Worm (Caenorhabditis elegans): ENCODE measurements around the gene agt-1.

The agt-1 gene

DNA sequence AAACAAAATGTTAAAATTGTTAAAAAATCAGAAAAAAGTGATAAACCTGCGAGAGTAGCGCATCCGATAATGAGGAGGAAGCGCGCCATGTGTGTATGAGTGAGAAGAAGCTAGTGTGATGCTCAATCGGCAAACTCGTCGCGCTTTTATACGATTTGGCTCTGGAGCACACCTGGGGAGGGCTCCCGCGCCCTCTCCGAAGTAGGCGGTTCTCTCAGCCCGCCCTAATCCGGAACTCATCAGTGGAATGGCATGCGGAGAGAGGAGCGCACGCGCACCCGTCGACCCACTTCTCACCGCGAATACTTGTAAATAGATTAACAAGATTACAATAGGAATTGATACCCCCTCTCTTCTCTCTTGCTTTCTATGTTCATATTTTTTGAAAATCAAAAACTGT lies 37.9 kb downstream of the agt-1 start, which contains the start of gene pqn-74:
Gene pqn-74 (minus strand): TSS at position 122 of the 400 bp plus-strand sequence.
- peak; percentile 69; the same call in 1 of the 2 replicates for TF ChIP-seq zfh-2 (GFP tag; conservative IDR thresholded peaks at IDR 0.05)
- no peak for TF ChIP-seq Y53F4B.3 (GFP tag; IDR thresholded peaks at IDR 0.05)
- peak; percentile 8 for TF ChIP-seq F52B5.7 (tag; optimal IDR thresholded peaks at IDR 0.05)
- TF ChIP-seq egrh-3 (GFP tag; IDR thresholded peaks at IDR 0.05): peak; percentile 31; the same call in 1 of the 2 replicates

DNA sequence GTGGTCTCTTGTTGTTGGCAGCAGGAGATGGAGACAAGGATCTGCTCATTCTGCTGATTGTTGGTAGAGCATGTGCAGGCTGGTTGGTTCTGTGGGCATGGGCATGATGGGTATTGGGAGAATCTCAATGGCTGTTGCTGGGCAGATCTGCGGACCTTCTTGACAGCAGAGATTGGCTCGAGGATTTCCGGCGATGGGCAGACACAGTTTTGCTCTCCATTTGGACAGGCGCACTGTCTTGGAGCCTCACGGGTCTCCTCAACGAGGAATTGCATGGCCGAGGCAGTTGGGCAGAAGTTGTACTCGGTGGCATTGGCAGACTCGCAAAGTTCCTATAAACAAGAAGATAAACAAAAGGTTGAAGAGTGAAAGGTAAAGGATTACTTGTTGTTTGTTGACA lies 38.7 kb downstream of the agt-1 start:
- TF ChIP-seq lin-26 (GFP tag; IDR thresholded peaks at IDR 0.05) (no peak), zfh-2 (GFP tag; conservative IDR thresholded peaks at IDR 0.05) (0 out of 2 replicates have a peak, but pooled peaks have one; percentile 22), Y56A3A.18 (GFP tag; IDR thresholded peaks at IDR 0.05) (0 out of 2 replicates have a peak, but pooled peaks have one; percentile 43), F10E7.11 (tag; optimal IDR thresholded peaks at IDR 0.05) (no peak)

DNA sequence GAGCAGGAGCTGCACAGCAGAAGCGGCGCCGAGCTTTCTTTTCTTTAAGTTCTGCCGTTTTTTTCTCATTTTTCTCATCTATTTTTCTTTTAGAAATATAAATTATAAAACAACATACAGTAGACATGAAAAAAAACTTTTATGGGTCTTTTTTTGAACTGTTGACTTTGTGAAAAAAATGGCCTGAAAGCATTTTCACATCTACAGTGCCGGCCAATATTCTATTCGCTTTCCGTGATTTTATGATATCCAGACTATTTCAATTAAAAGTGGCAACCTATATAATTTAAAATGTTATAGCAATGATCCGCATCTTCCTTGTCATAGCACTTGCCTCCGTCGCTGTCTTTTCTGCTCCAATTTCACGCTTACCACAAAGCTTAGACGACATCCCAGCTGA lies 41.2 kb downstream of the agt-1 start, which contains the start of gene far-6:
Gene far-6 (plus strand): TSS at position 301 of the 400 bp plus-strand sequence.
- TF ChIP-seq rcor-1 (GFP tag; IDR thresholded peaks at IDR 0.05): no peak
- TF ChIP-seq ztf-26 (tag; optimal IDR thresholded peaks at IDR 0.05): no peak
- TF ChIP-seq F10E7.11 (tag; optimal IDR thresholded peaks at IDR 0.05): no peak
- TF ChIP-seq hmg-20 (GFP tag; IDR thresholded peaks at IDR 0.05): no peak
- no peak for TF ChIP-seq unc-62 (GFP tag; optimal IDR thresholded peaks at IDR 0.05)
- TF ChIP-seq T07F8.4 (tag; optimal IDR thresholded peaks at IDR 0.05): no peak
- TF ChIP-seq tbx-9 (tag; optimal IDR thresholded peaks at IDR 0.05; ENCODE audit: borderline replicate concordance): no peak
- no peak for TF ChIP-seq ztf-28 (GFP tag; IDR thresholded peaks at IDR 0.05)
- TF ChIP-seq F52B5.7 (tag; optimal IDR thresholded peaks at IDR 0.05): no peak
- no peak for TF ChIP-seq bed-2 (GFP tag; IDR thresholded peaks at IDR 0.05)
- TF ChIP-seq him-1 (tag; optimal IDR thresholded peaks at IDR 0.05): no peak
- TF ChIP-seq egrh-3 (GFP tag; IDR thresholded peaks at IDR 0.05): no peak
- no peak for TF ChIP-seq ceh-27 (GFP tag; optimal IDR thresholded peaks at IDR 0.05)
- no peak for TF ChIP-seq lsl-1 (GFP tag; optimal IDR thresholded peaks at IDR 0.05)

- TF ChIP-seq let-607 (tag; optimal IDR thresholded peaks at IDR 0.05) (peak in 1 of 2 experiments; percentile 24), gei-17 (GFP tag; optimal IDR thresholded peaks at IDR 0.05) (no peak), madf-3 (GFP tag; IDR thresholded peaks at IDR 0.05) (no peak), Y56A3A.18 (GFP tag; IDR thresholded peaks at IDR 0.05) (no peak), lin-35 (GFP tag; optimal IDR thresholded peaks at IDR 0.05) (no peak), F55B11.4 (tag; optimal IDR thresholded peaks at IDR 0.05; ENCODE audit: borderline replicate concordance, insufficient read depth) (no peak), C06A6.2 (GFP tag; conservative IDR thresholded peaks at IDR 0.05) (no peak), attf-6 (GFP tag; IDR thresholded peaks at IDR 0.05) (no peak), hmg-20 (GFP tag; IDR thresholded peaks at IDR 0.05) (no peak), Y79H2A.3 (GFP tag; conservative IDR thresholded peaks at IDR 0.05) (no peak), nhr-80 (tag; optimal IDR thresholded peaks at IDR 0.05) (peak; percentile 91), fkh-3 (tag; optimal IDR thresholded peaks at IDR 0.05) (no peak), nhr-90 (tag; optimal IDR thresholded peaks at IDR 0.05) (no peak), Y67H2A.10 (GFP tag; conservative IDR thresholded peaks at IDR 0.05) (no peak), ekl-4 (GFP tag; IDR thresholded peaks at IDR 0.05) (no peak), pha-4 (tag; optimal IDR thresholded peaks at IDR 0.05) (peak; percentile 51), ZK185.1 (tag; optimal IDR thresholded peaks at IDR 0.05; ENCODE audit: poor library complexity, severe bottlenecking) (no peak), K11D2.4 (GFP tag; IDR thresholded peaks at IDR 0.05) (no peak), snpc-1.3 (tag; optimal IDR thresholded peaks at IDR 0.05; ENCODE audit: insufficient read depth) (no peak), sea-2 (GFP tag; IDR thresholded peaks at IDR 0.05) (no peak), bed-2 (GFP tag; IDR thresholded peaks at IDR 0.05) (no peak), ceh-40 (GFP tag; IDR thresholded peaks at IDR 0.05) (no peak), unc-62 (GFP tag; optimal IDR thresholded peaks at IDR 0.05) (peak; percentile 84), efl-1 (GFP tag; optimal IDR thresholded peaks at IDR 0.05) (no peak), cebp-2 (GFP tag; IDR thresholded peaks at IDR 0.05) (no peak)
Observed at ce11 chrIV:13327064-13327463, 42.1 kb downstream of the agt-1 start.
